Worm (Caenorhabditis elegans) whole organism, L1 larva: ENCODE measurements around the gene nspb-12.

Source experiments
- C34B4.2 ChIP-seq: sonication (generic microtip); optimal IDR thresholded peaks from 2 replicates; lab custom pipeline; 2017; ENCODE audit warnings: mild to moderate bottlenecking, missing genetic modification characterization, missing compliant biosample characterization
- F16B12.6 ChIP-seq: fragments of 150-350 bp; optimal IDR thresholded peaks from 2 replicates; lab custom pipeline; 2014; ENCODE audit warnings: missing biosample characterization, missing genetic modification characterization
- alr-1 ChIP-seq: fragments of 200-800 bp; sonication (Bioruptor generic); optimal IDR thresholded peaks from 2 replicates; lab custom pipeline; 2018; ENCODE audit warnings: borderline replicate concordance, mild to moderate bottlenecking, missing genetic modification characterization, missing compliant biosample characterization
- ama-1 ChIP-seq: fragments of 150-350 bp; optimal IDR thresholded peaks from 2 replicates; lab custom pipeline; 2014
- blmp-1 ChIP-seq: fragments of 150-350 bp; optimal IDR thresholded peaks from 2 replicates; lab custom pipeline; 2014; ENCODE audit warnings: missing biosample characterization, missing genetic modification characterization
- ceh-8 ChIP-seq: fragments of 200-800 bp; sonication (Bioruptor generic); optimal IDR thresholded peaks from 2 replicates; lab custom pipeline; 2018; ENCODE audit warnings: mild to moderate bottlenecking, missing genetic modification characterization, moderate library complexity, missing compliant biosample characterization
- ceh-82 ChIP-seq, 3 experiments: fragments of 150-350 bp in 1 of 3; sonication (generic microtip) in 2 of 3; optimal IDR thresholded peaks; 2 replicates each; lab custom pipeline; 2014 to 2017; ENCODE audit warnings: missing biosample characterization in 3 of 3, missing genetic modification characterization in 3 of 3
- ceh-88 ChIP-seq: fragments of 200-800 bp; sonication (Bioruptor generic); IDR thresholded peaks from 2 replicates; pipeline ENCODE4 v1.3.6; 2022; ENCODE audit warnings: missing genetic modification characterization, missing compliant biosample characterization
- ceh-90 ChIP-seq: sonication (generic microtip); optimal IDR thresholded peaks from 2 replicates; lab custom pipeline; 2016; ENCODE audit warnings: missing genetic modification characterization, missing compliant biosample characterization
- dpl-1 ChIP-seq, 3 experiments: fragments of 150-350 bp in 2 of 3; sonication (generic microtip) in 1 of 3; optimal IDR thresholded peaks; 2 replicates each; lab custom pipeline; 2014 to 2017; ENCODE audit warnings: missing biosample characterization in 3 of 3, missing genetic modification characterization in 3 of 3, missing genetic modification reagents in 3 of 3
- dsc-1 ChIP-seq: sonication (generic microtip); optimal IDR thresholded peaks from 2 replicates; lab custom pipeline; 2016; ENCODE audit warnings: mild to moderate bottlenecking, missing genetic modification characterization, missing compliant biosample characterization
- efl-1 ChIP-seq, 4 experiments: fragments of 150-350 bp; optimal IDR thresholded peaks in 3 of 4; peaks in 1 of 4; 1 replicate in 1 of 4; 2 replicates in 3 of 4; lab custom pipeline; 2014; ENCODE audit warnings: missing biosample characterization in 2 of 4, missing genetic modification characterization in 2 of 4, missing genetic modification reagents in 2 of 4
- egl-27 ChIP-seq, 2 experiments: fragments of 150-350 bp in 1 of 2; sonication (generic microtip); optimal IDR thresholded peaks; 3 replicates each; lab custom pipeline; 2017 to 2018; ENCODE audit warnings: missing biosample characterization in 2 of 2, missing genetic modification characterization in 2 of 2, missing genetic modification reagents in 2 of 2
- elt-2 ChIP-seq: sonication (generic microtip); optimal IDR thresholded peaks from 2 replicates; lab custom pipeline; 2016; ENCODE audit warnings: missing genetic modification characterization, mild to moderate bottlenecking, inconsistent platforms, missing compliant biosample characterization, missing genetic modification reagents
- elt-3 ChIP-seq, 6 experiments: fragments of 150-350 bp in 1 of 6; sonication (generic microtip); optimal IDR thresholded peaks; 2 replicates each; lab custom pipeline; 2017 to 2018; ENCODE audit warnings: missing biosample characterization in 6 of 6, missing genetic modification characterization in 6 of 6, inconsistent platforms in 1 of 6
- fkh-8 ChIP-seq: sonication (generic microtip); optimal IDR thresholded peaks from 2 replicates; lab custom pipeline; 2016; ENCODE audit warnings: mild to moderate bottlenecking, missing genetic modification characterization, missing compliant biosample characterization
- fos-1 ChIP-seq: fragments of 150-350 bp; optimal IDR thresholded peaks from 2 replicates; lab custom pipeline; 2014; ENCODE audit warnings: missing biosample characterization, missing genetic modification characterization
- grh-1 ChIP-seq: fragments of 200-800 bp; sonication (Bioruptor generic); IDR thresholded peaks from 2 replicates; pipeline ENCODE4 v1.3.6; 2022; ENCODE audit warnings: missing genetic modification reagents, missing genetic modification characterization, missing compliant biosample characterization
- hlh-17 ChIP-seq: fragments of 200-800 bp; sonication (Bioruptor generic); optimal IDR thresholded peaks from 2 replicates; lab custom pipeline; 2018; ENCODE audit warnings: missing genetic modification characterization, mild to moderate bottlenecking, missing compliant biosample characterization, moderate library complexity, borderline replicate concordance
- hpl-2 ChIP-seq: fragments of 150-350 bp; optimal IDR thresholded peaks from 2 replicates; lab custom pipeline; 2014; ENCODE audit warnings: missing biosample characterization, missing genetic modification reagents, missing genetic modification characterization
- isw-1 ChIP-seq: fragments of 200-800 bp; sonication (Bioruptor generic); IDR thresholded peaks from 2 replicates; pipeline ENCODE4 v1.3.6; 2022; ENCODE audit warnings: missing genetic modification characterization, missing compliant biosample characterization
- jun-1 ChIP-seq: fragments of 150-350 bp; optimal IDR thresholded peaks from 2 replicates; lab custom pipeline; 2014; ENCODE audit warnings: missing biosample characterization, missing genetic modification reagents, missing genetic modification characterization
- lin-13 ChIP-seq: fragments of 150-350 bp; optimal IDR thresholded peaks from 2 replicates; lab custom pipeline; 2014; ENCODE audit warnings: missing biosample characterization, missing genetic modification reagents, missing genetic modification characterization
- lin-14 ChIP-seq: fragments of 200-800 bp; sonication (Bioruptor generic); optimal IDR thresholded peaks from 2 replicates; lab custom pipeline; 2018; ENCODE audit warnings: mild to moderate bottlenecking, missing genetic modification characterization, moderate library complexity, missing compliant biosample characterization
- lin-15B ChIP-seq: fragments of 150-350 bp; sonication (generic microtip); optimal IDR thresholded peaks from 3 replicates; lab custom pipeline; 2014; ENCODE audit warnings: missing biosample characterization, missing genetic modification characterization
- lin-35 ChIP-seq, 2 experiments: fragments of 150-350 bp; optimal IDR thresholded peaks; 2 replicates each; lab custom pipeline; 2014; ENCODE audit warnings: missing biosample characterization in 2 of 2, missing genetic modification characterization in 2 of 2, missing genetic modification reagents in 2 of 2
- lin-39 ChIP-seq: fragments of 150-350 bp; optimal IDR thresholded peaks from 2 replicates; lab custom pipeline; 2014; ENCODE audit warnings: missing biosample characterization, missing genetic modification reagents, missing genetic modification characterization
- lsy-2 ChIP-seq, 2 experiments: fragments of 150-350 bp; optimal IDR thresholded peaks; 2 replicates each; lab custom pipeline; 2014; ENCODE audit warnings: missing biosample characterization in 2 of 2, missing genetic modification characterization in 2 of 2
- mdl-1 ChIP-seq, 2 experiments: fragments of 150-350 bp; optimal IDR thresholded peaks; 2 replicates each; lab custom pipeline; 2014 to 2017; ENCODE audit warnings: missing biosample characterization in 2 of 2, missing genetic modification characterization in 2 of 2, inconsistent platforms in 1 of 2
- nhr-12 ChIP-seq: sonication (generic microtip); optimal IDR thresholded peaks from 2 replicates; lab custom pipeline; 2017; ENCODE audit warnings: missing biosample characterization, missing genetic modification characterization
- nhr-20 ChIP-seq: sonication (generic microtip); optimal IDR thresholded peaks from 2 replicates; lab custom pipeline; 2016; ENCODE audit warnings: mild to moderate bottlenecking, missing genetic modification characterization, missing compliant biosample characterization
- nhr-28 ChIP-seq: fragments of 150-350 bp; optimal IDR thresholded peaks from 2 replicates; lab custom pipeline; 2014; ENCODE audit warnings: missing biosample characterization, missing genetic modification characterization
- nhr-71 ChIP-seq: sonication (generic microtip); optimal IDR thresholded peaks from 2 replicates; lab custom pipeline; 2016; ENCODE audit warnings: mild to moderate bottlenecking, missing genetic modification characterization, moderate library complexity, missing compliant biosample characterization
- nhr-77 ChIP-seq: fragments of 150-350 bp; optimal IDR thresholded peaks from 2 replicates; lab custom pipeline; 2014; ENCODE audit warnings: missing biosample characterization, missing genetic modification characterization
- nhr-90 ChIP-seq: sonication (generic microtip); optimal IDR thresholded peaks from 2 replicates; lab custom pipeline; 2016; ENCODE audit warnings: mild to moderate bottlenecking, missing genetic modification characterization, missing compliant biosample characterization; ENCODE audit not compliant: poor library complexity
- pag-3 ChIP-seq: sonication (generic microtip); optimal IDR thresholded peaks from 2 replicates; lab custom pipeline; 2017; ENCODE audit warnings: missing genetic modification characterization, mild to moderate bottlenecking, missing compliant biosample characterization, antibody characterized with exemption, borderline replicate concordance; ENCODE audit not compliant: insufficient read depth
- skn-1 ChIP-seq: fragments of 150-350 bp; optimal IDR thresholded peaks from 2 replicates; lab custom pipeline; 2014; ENCODE audit warnings: missing biosample characterization, missing genetic modification characterization
- sptf-1 ChIP-seq: fragments of 150-350 bp; optimal IDR thresholded peaks from 2 replicates; lab custom pipeline; 2014; ENCODE audit warnings: missing biosample characterization, missing genetic modification characterization
- swsn-7 ChIP-seq: sonication (generic microtip); optimal IDR thresholded peaks from 2 replicates; lab custom pipeline; 2016; ENCODE audit warnings: missing genetic modification characterization, missing compliant biosample characterization
- tbx-2 ChIP-seq: sonication (generic microtip); optimal IDR thresholded peaks from 2 replicates; lab custom pipeline; 2016; ENCODE audit warnings: missing genetic modification characterization, missing compliant biosample characterization
- tlp-1 ChIP-seq: fragments of 150-350 bp; optimal IDR thresholded peaks from 2 replicates; lab custom pipeline; 2014; ENCODE audit warnings: missing biosample characterization, missing genetic modification characterization
- unc-130 ChIP-seq: fragments of 150-350 bp; optimal IDR thresholded peaks from 2 replicates; lab custom pipeline; 2017; ENCODE audit warnings: missing biosample characterization, missing genetic modification characterization, inconsistent platforms
- unc-30 ChIP-seq: sonication (generic microtip); optimal IDR thresholded peaks from 2 replicates; lab custom pipeline; 2017; ENCODE audit warnings: missing biosample characterization, missing genetic modification characterization
- unc-62 ChIP-seq: fragments of 150-350 bp; optimal IDR thresholded peaks from 2 replicates; lab custom pipeline; 2014; ENCODE audit warnings: missing biosample characterization, missing genetic modification reagents, missing genetic modification characterization
- unc-86 ChIP-seq: sonication (generic microtip); optimal IDR thresholded peaks from 2 replicates; lab custom pipeline; 2016; ENCODE audit warnings: missing genetic modification characterization, missing compliant biosample characterization
- vab-15 ChIP-seq: sonication (generic microtip); optimal IDR thresholded peaks from 2 replicates; lab custom pipeline; 2017; ENCODE audit warnings: missing genotype, mild to moderate bottlenecking, missing genetic modification characterization, missing compliant biosample characterization
- xbp-1 ChIP-seq: sonication (generic microtip); optimal IDR thresholded peaks from 2 replicates; lab custom pipeline; 2016; ENCODE audit warnings: missing genetic modification characterization, missing compliant biosample characterization
- ztf-11 ChIP-seq, 2 experiments: sonication (generic microtip); optimal IDR thresholded peaks; 2 replicates each; lab custom pipeline; 2016 to 2017; ENCODE audit warnings: missing genetic modification characterization in 2 of 2, missing biosample characterization in 1 of 2, missing compliant biosample characterization in 1 of 2
- ztf-4 ChIP-seq: fragments of 150-350 bp; optimal IDR thresholded peaks from 2 replicates; lab custom pipeline; 2014; ENCODE audit warnings: missing biosample characterization, missing genetic modification characterization

The nspb-12 gene

DNA sequence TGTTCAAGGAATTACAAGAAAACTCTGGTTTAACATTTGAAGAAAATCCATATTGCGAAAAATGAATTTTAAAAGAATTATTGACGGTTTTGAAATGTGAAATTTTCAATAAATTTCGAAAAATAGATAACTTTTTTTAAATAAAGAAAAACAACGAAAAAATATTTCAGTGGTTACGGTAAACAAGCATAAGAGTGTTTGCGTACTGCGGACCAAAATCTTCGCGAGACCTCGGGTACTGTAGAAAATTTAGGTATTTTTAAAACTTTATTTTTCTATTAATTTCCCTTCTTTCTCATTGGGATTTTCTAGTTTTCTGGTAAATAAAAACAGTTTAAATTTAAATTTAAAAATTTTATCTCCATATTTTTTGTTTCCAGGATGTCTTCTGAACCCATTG, 35.5 kb upstream of the nspb-12 start, which contains the start of gene xnd-1:
Gene xnd-1 (plus strand): TSS at position 381 of the 400 bp plus-strand sequence.
- no peak for TF ChIP-seq grh-1 (GFP tag; lab: Robert Waterston, UW)
- TF ChIP-seq unc-130 (tag; lab: Kevin White, UChicago): no peak
- TF ChIP-seq fos-1: no peak
- no peak for TF ChIP-seq unc-86
- no peak for TF ChIP-seq elt-2
- TF ChIP-seq tlp-1: no peak
- TF ChIP-seq nhr-20 (tag; lab: Kevin White, UChicago): no peak

DNA sequence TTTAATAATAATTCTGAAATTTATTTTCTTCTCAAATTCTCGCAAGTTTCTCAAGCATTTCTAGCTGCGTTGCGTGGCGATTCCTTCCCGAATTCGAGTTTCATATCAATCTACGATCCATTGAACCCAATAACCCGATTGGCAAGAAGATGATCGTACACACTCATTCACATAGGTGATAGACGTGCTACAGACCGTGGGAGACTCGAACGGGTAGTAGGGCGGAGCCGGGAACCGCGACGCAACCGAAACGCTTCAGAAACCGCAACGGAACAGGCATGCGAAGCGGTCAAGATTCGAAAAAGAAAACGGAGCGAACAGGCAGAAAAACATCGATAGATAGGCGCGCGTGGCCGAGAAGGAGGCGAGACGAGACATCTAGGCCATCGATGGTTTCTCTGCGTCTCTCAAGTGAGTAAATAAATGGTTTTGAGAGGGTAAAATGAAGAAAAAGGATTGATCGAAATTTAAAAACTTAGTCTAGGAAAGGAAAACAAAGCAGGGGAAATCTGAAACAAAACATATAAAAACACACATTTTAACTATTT, 34.9 kb upstream of the nspb-12 start, which contains the start of gene madf-11:
Gene madf-11 (minus strand): TSS at position 51 of the 548 bp plus-strand sequence.
- TF ChIP-seq unc-62 (GFP tag; lab: Kevin White, UChicago) (no peak), jun-1 (tag; lab: Kevin White, UChicago) (no peak), unc-86 (peak; percentile 41), skn-1 (tag; lab: Kevin White, UChicago) (peak; percentile 52), ceh-88 (GFP tag; lab: Robert Waterston, UW) (no peak), nhr-20 (tag; lab: Kevin White, UChicago) (peak; percentile 59), nhr-77 (tag; lab: Kevin White, UChicago) (no peak), nhr-71 (tag; lab: Kevin White, UChicago) (peak; percentile 76), mdl-1 (tag; optimal IDR thresholded peaks at IDR 0.05; lab: Kevin White, UChicago) (peak in 1 of 2 experiments; percentile 70), lin-13 (GFP tag; lab: Kevin White, UChicago) (peak; percentile 62), ceh-8 (GFP tag; lab: Kevin White, UChicago) (no peak), dpl-1 (GFP tag; optimal IDR thresholded peaks at IDR 0.05; lab: Kevin White, UChicago) (peak; percentile 48 to 76 (median 75)), fos-1 (no peak), nhr-90 (tag; lab: Kevin White, UChicago) (peak; percentile 49), lin-39 (tag; lab: Kevin White, UChicago) (no peak), fkh-8 (tag; lab: Kevin White, UChicago) (peak; percentile 66), nhr-28 (tag; lab: Kevin White, UChicago) (no peak), ztf-11 (tag; optimal IDR thresholded peaks at IDR 0.05; lab: Kevin White, UChicago) (peak in 1 of 2 experiments; percentile 69), vab-15 (tag; lab: Kevin White, UChicago) (no peak), unc-30 (tag; lab: Kevin White, UChicago) (no peak), xbp-1 (peak; percentile 58), ceh-82 (tag; optimal IDR thresholded peaks at IDR 0.05; lab: Kevin White, UChicago) (peak in 2 of 3 experiments; percentile 23 to 78), ceh-90 (tag; lab: Kevin White, UChicago) (peak; percentile 73), ama-1 (no peak), efl-1 (optimal IDR thresholded peaks at IDR 0.05; lab: Kevin White, UChicago) (peak; percentile 77 to 88), efl-1 (GFP tag; optimal IDR thresholded peaks at IDR 0.05 in 1 of 2; lab: Kevin White, UChicago) (peak; percentile 74 to 97), lin-15B (tag; lab: Kevin White, UChicago) (peak; percentile 79), C34B4.2 (tag; lab: Kevin White, UChicago) (no peak), hpl-2 (GFP tag; lab: Kevin White, UChicago) (no peak), egl-27 (tag; optimal IDR thresholded peaks at IDR 0.05; lab: Kevin White, UChicago) (no peak), nhr-12 (tag; lab: Kevin White, UChicago) (no peak), dsc-1 (tag; lab: Kevin White, UChicago) (no peak), alr-1 (tag; lab: Kevin White, UChicago) (no peak), swsn-7 (peak; percentile 53), pag-3 (tag; lab: Kevin White, UChicago) (no peak), sptf-1 (tag; lab: Kevin White, UChicago) (no peak), lin-14 (GFP tag; lab: Kevin White, UChicago) (peak; percentile 90), ztf-4 (tag; lab: Kevin White, UChicago) (no peak), tbx-2 (tag; lab: Kevin White, UChicago) (peak; percentile 68), elt-3 (tag; optimal IDR thresholded peaks at IDR 0.05; lab: Kevin White, UChicago) (peak in 1 of 6 experiments; percentile 33), F16B12.6 (tag; lab: Kevin White, UChicago) (peak; percentile 23), isw-1 (no peak; the same call in 1 of the 2 replicates), blmp-1 (peak; percentile 75), lin-35 (GFP tag; optimal IDR thresholded peaks at IDR 0.05; lab: Kevin White, UChicago) (peak; percentile 70 to 83), lsy-2 (tag; optimal IDR thresholded peaks at IDR 0.05; lab: Kevin White, UChicago) (peak; percentile 66 to 83), hlh-17 (no peak), unc-130 (tag; lab: Kevin White, UChicago) (peak; percentile 68)
